1 fruit fly cellular context compared by ENCODE assay signal in genomic region chr3L:711839-712553, dm6.
A peak's percentile ranks its signal among the peaks of the same experiment; 100 is the strongest.
TF ChIP-seq lines count a peak whose summit lies in the region.

Gene CG13896 (minus strand): TSS chr3L:711850.

TF ChIP-seq in whole organism, embryonic, 481 proteins besides CTCF, POLR2A, EP300 and RAD21 (continued from another document and continues in another):
- TF ChIP-seq sug (tag; optimal IDR thresholded peaks at IDR 0.05; lab: Kevin White, UChicago) (peak; percentile 86), stc (GFP tag; IDR thresholded peaks at IDR 0.05; lab: Robert Waterston, UW) (peak; percentile 78), tio (GFP tag; optimal IDR thresholded peaks at IDR 0.05; lab: Kevin White, UChicago) (peak; percentile 84), CG13775 (GFP tag; optimal IDR thresholded peaks at IDR 0.05; lab: Kevin White, UChicago) (peak; percentile 74), odd (GFP tag; optimal IDR thresholded peaks at IDR 0.05; lab: Kevin White, UChicago) (peak; percentile 62), zf30C (GFP tag; optimal IDR thresholded peaks at IDR 0.05; lab: Kevin White, UChicago) (peak; percentile 96), HLH4C (GFP tag; IDR thresholded peaks at IDR 0.05; lab: Robert Waterston, UW; ENCODE audit: partially characterized antibody) (peak; percentile 66; the same call in 2 of the 3 replicates), hkb (optimal IDR thresholded peaks at IDR 0.05; lab: Kevin White, UChicago) (peak; percentile 54), hkb (GFP tag; IDR thresholded peaks at IDR 0.05; lab: Robert Waterston, UW) (peak; percentile 69), mam (GFP tag; optimal IDR thresholded peaks at IDR 0.05; lab: Kevin White, UChicago) (peak; percentile 90), ftz-f1 (GFP tag; optimal IDR thresholded peaks at IDR 0.05; lab: Kevin White, UChicago) (peak; percentile 73), Oaz (GFP tag; IDR thresholded peaks at IDR 0.05; lab: Robert Waterston, UW) (peak; percentile 77), onecut (GFP tag; IDR thresholded peaks at IDR 0.05; lab: Robert Waterston, UW) (peak; percentile 83), ewg (GFP tag; optimal IDR thresholded peaks at IDR 0.05; lab: Kevin White, UChicago) (peak; percentile 65), tap (tag; optimal IDR thresholded peaks at IDR 0.05; lab: Kevin White, UChicago) (peak; percentile 61), Blimp-1 (GFP tag; optimal IDR thresholded peaks at IDR 0.05; lab: Kevin White, UChicago) (peak; percentile 78), Atf-2 (GFP tag; optimal IDR thresholded peaks at IDR 0.05; lab: Kevin White, UChicago) (peak; percentile 88), CG17385 (GFP tag; optimal IDR thresholded peaks at IDR 0.05; lab: Kevin White, UChicago) (peak; percentile 64), CG31388 (GFP tag; optimal IDR thresholded peaks at IDR 0.05; lab: Kevin White, UChicago) (peak; percentile 81), TFAM (GFP tag; optimal IDR thresholded peaks at IDR 0.05; lab: Kevin White, UChicago) (peak; percentile 22), lbe (GFP tag; optimal IDR thresholded peaks at IDR 0.05; lab: Kevin White, UChicago) (peak; percentile 73), Aef1 (GFP tag; IDR thresholded peaks at IDR 0.05; lab: Robert Waterston, UW) (peak; percentile 75), Sin3A (optimal IDR thresholded peaks at IDR 0.05; lab: Kevin White, UChicago) (no peak), unpg (GFP tag; optimal IDR thresholded peaks at IDR 0.05; lab: Kevin White, UChicago) (peak; percentile 88), CG18476 (GFP tag; optimal IDR thresholded peaks at IDR 0.05; lab: Kevin White, UChicago) (peak; percentile 71), CG6654 (GFP tag; optimal IDR thresholded peaks at IDR 0.05; lab: Kevin White, UChicago) (peak; percentile 62), CG6765 (GFP tag; optimal IDR thresholded peaks at IDR 0.05; lab: Kevin White, UChicago) (peak; percentile 70), Mrtf (GFP tag; IDR thresholded peaks at IDR 0.05; lab: Robert Waterston, UW) (peak; percentile 93), CG32532 (GFP tag; IDR thresholded peaks at IDR 0.05; lab: Robert Waterston, UW) (peak; percentile 95), p53 (GFP tag; optimal IDR thresholded peaks at IDR 0.05; lab: Kevin White, UChicago) (peak; percentile 84), CoRest (tag; optimal IDR thresholded peaks at IDR 0.05; lab: Kevin White, UChicago) (peak; percentile 84), br (optimal IDR thresholded peaks at IDR 0.05; lab: Kevin White, UChicago) (no peak), CHES-1-like (GFP tag; optimal IDR thresholded peaks at IDR 0.05; lab: Kevin White, UChicago) (peak; percentile 84), CG6854 (GFP tag; optimal IDR thresholded peaks at IDR 0.05; lab: Kevin White, UChicago) (peak; percentile 35), crc (GFP tag; optimal IDR thresholded peaks at IDR 0.05; lab: Kevin White, UChicago) (peak; percentile 66), ken (GFP tag; IDR thresholded peaks at IDR 0.05; lab: Robert Waterston, UW) (peak; percentile 90), sr (GFP tag; IDR thresholded peaks at IDR 0.05; lab: Robert Waterston, UW) (0 out of 3 replicates have a peak, but pooled peaks have one; percentile 6), Antp (GFP tag; optimal IDR thresholded peaks at IDR 0.05; lab: Kevin White, UChicago) (peak; percentile 92), pita (GFP tag; optimal IDR thresholded peaks at IDR 0.05; lab: Kevin White, UChicago) (peak; percentile 61), seq (GFP tag; IDR thresholded peaks at IDR 0.05; lab: Robert Waterston, UW) (no peak), vnd (GFP tag; IDR thresholded peaks at IDR 0.05; lab: Robert Waterston, UW; ENCODE audit: partially characterized antibody) (peak; percentile 58; the same call in 2 of the 3 replicates), CG6175 (GFP tag; IDR thresholded peaks at IDR 0.05; lab: Robert Waterston, UW) (peak; percentile 87; the same call in 2 of the 3 replicates), CG2678 (tag; optimal IDR thresholded peaks at IDR 0.05; lab: Kevin White, UChicago) (peak; percentile 73), Ptx1 (GFP tag; IDR thresholded peaks at IDR 0.05; lab: Robert Waterston, UW) (peak; percentile 91), CG12769 (tag; optimal IDR thresholded peaks at IDR 0.05; lab: Kevin White, UChicago) (peak; percentile 88), pan (optimal IDR thresholded peaks at IDR 0.05; lab: Kevin White, UChicago) (no peak), pan (GFP tag; optimal IDR thresholded peaks at IDR 0.05 in 1 of 2, IDR thresholded peaks at IDR 0.05 in 1 of 2) (peak in 1 of 2 experiments; percentile 86), CG3407 (GFP tag; optimal IDR thresholded peaks at IDR 0.05; lab: Kevin White, UChicago) (peak; percentile 62), ac (GFP tag; optimal IDR thresholded peaks at IDR 0.05; lab: Kevin White, UChicago) (peak; percentile 50), bowl (GFP tag; IDR thresholded peaks at IDR 0.05; lab: Robert Waterston, UW) (no peak), dm (GFP tag; optimal IDR thresholded peaks at IDR 0.05; lab: Kevin White, UChicago) (peak; percentile 74), CG13287 (GFP tag; IDR thresholded peaks at IDR 0.05; lab: Robert Waterston, UW; ENCODE audit: partially characterized antibody) (peak; percentile 73), Adf1 (GFP tag; IDR thresholded peaks at IDR 0.05; lab: Robert Waterston, UW) (peak; percentile 58), Hr51 (GFP tag; optimal IDR thresholded peaks at IDR 0.05; lab: Kevin White, UChicago) (peak; percentile 84 to 87), ara (GFP tag; IDR thresholded peaks at IDR 0.05; lab: Robert Waterston, UW) (0 out of 2 replicates have a peak, but pooled peaks have one; percentile 39), croc (GFP tag; conservative IDR thresholded peaks at IDR 0.05; lab: Robert Waterston, UW) (peak; percentile 54; the same call in 2 of the 3 replicates), Hr39 (optimal IDR thresholded peaks at IDR 0.05; lab: Kevin White, UChicago) (no peak), CG7745 (tag; optimal IDR thresholded peaks at IDR 0.05; lab: Kevin White, UChicago) (peak; percentile 28), pum (GFP tag; optimal IDR thresholded peaks at IDR 0.05; lab: Kevin White, UChicago) (peak; percentile 93), chm (GFP tag; IDR thresholded peaks at IDR 0.05; lab: Robert Waterston, UW) (peak; percentile 86), ems (GFP tag; optimal IDR thresholded peaks at IDR 0.05; lab: Kevin White, UChicago) (peak; percentile 78), zen (tag; optimal IDR thresholded peaks at IDR 0.05; lab: Kevin White, UChicago) (peak; percentile 84), row (GFP tag; IDR thresholded peaks at IDR 0.05; lab: Robert Waterston, UW) (peak; percentile 64), CG10979 (tag; optimal IDR thresholded peaks at IDR 0.05; lab: Kevin White, UChicago) (peak; percentile 80), CG2199 (GFP tag; IDR thresholded peaks at IDR 0.05; lab: Robert Waterston, UW) (peak; percentile 97), CG18262 (tag; optimal IDR thresholded peaks at IDR 0.05; lab: Kevin White, UChicago) (peak; percentile 85), CG7556 (GFP tag; optimal IDR thresholded peaks at IDR 0.05; lab: Kevin White, UChicago) (peak; percentile 85), Lhr (GFP tag; optimal IDR thresholded peaks at IDR 0.05; lab: Kevin White, UChicago) (peak; percentile 96), Mes4 (GFP tag; optimal IDR thresholded peaks at IDR 0.05; lab: Kevin White, UChicago) (peak; percentile 85), CG10267 (tag; optimal IDR thresholded peaks at IDR 0.05; lab: Kevin White, UChicago) (peak; percentile 83), HmgZ (tag; optimal IDR thresholded peaks at IDR 0.05; lab: Kevin White, UChicago) (peak; percentile 91), Ravus (GFP tag; IDR thresholded peaks at IDR 0.05; lab: Robert Waterston, UW) (peak; percentile 42), sens-2 (GFP tag; IDR thresholded peaks at IDR 0.05; lab: Robert Waterston, UW) (peak; percentile 47; the same call in 1 of the 2 replicates), CG10462 (GFP tag; optimal IDR thresholded peaks at IDR 0.05; lab: Kevin White, UChicago) (peak; percentile 76), ab (GFP tag; optimal IDR thresholded peaks at IDR 0.05; lab: Kevin White, UChicago) (peak; percentile 88), Bteb2 (GFP tag; optimal IDR thresholded peaks at IDR 0.05; lab: Kevin White, UChicago) (peak; percentile 60), knrl (GFP tag; IDR thresholded peaks at IDR 0.05; lab: Robert Waterston, UW; ENCODE audit: partially characterized antibody) (peak; percentile 74), CG34422 (GFP tag; IDR thresholded peaks at IDR 0.05; lab: Robert Waterston, UW) (peak; percentile 82), mld (GFP tag; IDR thresholded peaks at IDR 0.05; lab: Robert Waterston, UW; ENCODE audit: partially characterized antibody) (no peak), CG11504 (tag; optimal IDR thresholded peaks at IDR 0.05; lab: Kevin White, UChicago) (peak; percentile 84), org-1 (GFP tag; optimal IDR thresholded peaks at IDR 0.05; lab: Kevin White, UChicago) (peak; percentile 56), CG12219 (GFP tag; optimal IDR thresholded peaks at IDR 0.05; lab: Kevin White, UChicago) (peak; percentile 66), salm (tag; optimal IDR thresholded peaks at IDR 0.05; lab: Kevin White, UChicago) (peak; percentile 26), Ets65A (GFP tag; lab: Kevin White, UChicago) (peak; percentile 100), MBD-R2 (GFP tag; IDR thresholded peaks at IDR 0.05; lab: Robert Waterston, UW) (peak; percentile 34; the same call in 1 of the 2 replicates), Lim3 (GFP tag; IDR thresholded peaks at IDR 0.05; lab: Robert Waterston, UW) (no peak), Elba2 (GFP tag; optimal IDR thresholded peaks at IDR 0.05; lab: Kevin White, UChicago) (peak; percentile 55), CG4360 (GFP tag; IDR thresholded peaks at IDR 0.05; lab: Robert Waterston, UW) (no peak), gsb-n (tag; optimal IDR thresholded peaks at IDR 0.05; lab: Kevin White, UChicago) (peak; percentile 78), CG8944 (GFP tag; optimal IDR thresholded peaks at IDR 0.05; lab: Kevin White, UChicago) (peak; percentile 91), Dek (tag; optimal IDR thresholded peaks at IDR 0.05; lab: Kevin White, UChicago) (peak; percentile 89), CG6683 (GFP tag; optimal IDR thresholded peaks at IDR 0.05; lab: Kevin White, UChicago) (peak; percentile 47), fd96Cb (tag; optimal IDR thresholded peaks at IDR 0.05; lab: Kevin White, UChicago) (peak; percentile 79), Deaf1 (tag; optimal IDR thresholded peaks at IDR 0.05; lab: Kevin White, UChicago) (peak; percentile 47), tll (GFP tag; optimal IDR thresholded peaks at IDR 0.05; lab: Kevin White, UChicago) (no peak), esg (GFP tag; conservative IDR thresholded peaks at IDR 0.05; lab: Robert Waterston, UW) (peak; percentile 69), Tbp (GFP tag; optimal IDR thresholded peaks at IDR 0.05; lab: Kevin White, UChicago) (peak; percentile 37), dmrt99B (tag; optimal IDR thresholded peaks at IDR 0.05; lab: Kevin White, UChicago) (peak; percentile 78), bab2 (GFP tag; optimal IDR thresholded peaks at IDR 0.05; lab: Kevin White, UChicago) (peak; percentile 95), dan (GFP tag; IDR thresholded peaks at IDR 0.05; lab: Robert Waterston, UW) (peak; percentile 68; the same call in 1 of the 2 replicates), CG2120 (GFP tag; optimal IDR thresholded peaks at IDR 0.05; lab: Kevin White, UChicago) (peak; percentile 91), unc-4 (GFP tag; IDR thresholded peaks at IDR 0.05; lab: Robert Waterston, UW; ENCODE audit: partially characterized antibody) (peak; percentile 67), sqz (GFP tag; optimal IDR thresholded peaks at IDR 0.05; lab: Kevin White, UChicago) (peak; percentile 44), inv (GFP tag; IDR thresholded peaks at IDR 0.05; lab: Robert Waterston, UW; ENCODE audit: partially characterized antibody) (no peak), Chrac-16 (GFP tag; optimal IDR thresholded peaks at IDR 0.05; lab: Kevin White, UChicago) (peak; percentile 94), kah (GFP tag; optimal IDR thresholded peaks at IDR 0.05; lab: Kevin White, UChicago) (peak; percentile 58), CG4854 (GFP tag; optimal IDR thresholded peaks at IDR 0.05; lab: Kevin White, UChicago) (peak; percentile 77), Rfx (GFP tag; IDR thresholded peaks at IDR 0.05; lab: Robert Waterston, UW) (peak; percentile 95), Fer3 (tag; optimal IDR thresholded peaks at IDR 0.05; lab: Kevin White, UChicago) (peak; percentile 81), trem (tag; optimal IDR thresholded peaks at IDR 0.05; lab: Kevin White, UChicago) (peak; percentile 72), bsh (GFP tag; optimal IDR thresholded peaks at IDR 0.05; lab: Kevin White, UChicago) (peak; percentile 17 to 79), Usf (GFP tag; optimal IDR thresholded peaks at IDR 0.05; lab: Kevin White, UChicago) (peak; percentile 69), CG10543 (GFP tag; optimal IDR thresholded peaks at IDR 0.05; lab: Kevin White, UChicago) (peak; percentile 41), Mad (GFP tag; optimal IDR thresholded peaks at IDR 0.05; lab: Kevin White, UChicago) (peak; percentile 89), CG14050 (GFP tag; IDR thresholded peaks at IDR 0.05; lab: Robert Waterston, UW) (peak; percentile 54), ATbp (GFP tag; optimal IDR thresholded peaks at IDR 0.05; lab: Kevin White, UChicago) (peak; percentile 65), disco-r (GFP tag; optimal IDR thresholded peaks at IDR 0.05; lab: Kevin White, UChicago) (peak; percentile 50), Scr (GFP tag; IDR thresholded peaks at IDR 0.05; lab: Robert Waterston, UW; ENCODE audit: partially characterized antibody) (peak; percentile 79), CG9797 (GFP tag; optimal IDR thresholded peaks at IDR 0.05; lab: Kevin White, UChicago) (peak; percentile 21), gro (GFP tag; optimal IDR thresholded peaks at IDR 0.05; lab: Kevin White, UChicago) (peak; percentile 84), dati (GFP tag; IDR thresholded peaks at IDR 0.05; lab: Robert Waterston, UW) (peak; percentile 68), gcm2 (GFP tag; optimal IDR thresholded peaks at IDR 0.05; lab: Kevin White, UChicago) (peak; percentile 36), HLH3B (GFP tag; IDR thresholded peaks at IDR 0.05; lab: Robert Waterston, UW) (peak; percentile 69), Fer1 (GFP tag; optimal IDR thresholded peaks at IDR 0.05; lab: Kevin White, UChicago) (peak; percentile 76), CG14710 (tag; optimal IDR thresholded peaks at IDR 0.05; lab: Kevin White, UChicago) (peak; percentile 72), chinmo (GFP tag; IDR thresholded peaks at IDR 0.05; lab: Robert Waterston, UW; ENCODE audit: partially characterized antibody) (no peak), Nf-YC (tag; optimal IDR thresholded peaks at IDR 0.05; lab: Kevin White, UChicago) (peak; percentile 63), CG1024 (GFP tag; IDR thresholded peaks at IDR 0.05; lab: Robert Waterston, UW) (peak; percentile 77), ind (GFP tag; optimal IDR thresholded peaks at IDR 0.05; lab: Kevin White, UChicago) (peak; percentile 85)
